Worm (Caenorhabditis elegans) whole organism, L4/young adult: ENCODE results near the gene T19C3.2.

ENCODE experiments used
- W03F9.2 ChIP-seq: fragments of 150-350 bp; optimal IDR thresholded peaks from 2 replicates; lab custom pipeline; 2014; ENCODE audit warnings: missing biosample characterization, missing genetic modification characterization
- dao-5 ChIP-seq: sonication (generic microtip); optimal IDR thresholded peaks from 2 replicates; lab custom pipeline; 2016; ENCODE audit warnings: missing genotype, missing genetic modification characterization, moderate library complexity, missing compliant biosample characterization
- him-1 ChIP-seq: sonication (generic microtip); optimal IDR thresholded peaks from 2 replicates; lab custom pipeline; 2016; ENCODE audit warnings: missing genotype, missing genetic modification reagents, missing genetic modification characterization, missing compliant biosample characterization

The T19C3.2 gene

ce11 chrIII:638319-638718, 21.0 kb upstream of the T19C3.2 start, which contains the start of gene sbds-1:
Gene sbds-1 (minus strand): TSS chrIII:638419.
- no peak for TF ChIP-seq dao-5
- TF ChIP-seq W03F9.2 (tag; lab: Kevin White, UChicago) = no peak
- TF ChIP-seq him-1 = no peak

ce11 chrIII:636067-636466, 18.7 kb upstream of the T19C3.2 start, which contains the start of gene T19C3.7:
Gene T19C3.7 (minus strand): TSS chrIII:636167.
- TF ChIP-seq him-1 (no peak), dao-5 (no peak), W03F9.2 (tag; lab: Kevin White, UChicago) (no peak)

ce11 chrIII:634618-635017, 17.3 kb upstream of the T19C3.2 start, which contains the start of gene fem-2:
Gene fem-2 (minus strand): TSS chrIII:634626.
- no peak for TF ChIP-seq him-1
- TF ChIP-seq dao-5 = no peak
- peak; percentile 19 for TF ChIP-seq W03F9.2 (tag; lab: Kevin White, UChicago)

ce11 chrIII:631421-631820, 14.1 kb upstream of the T19C3.2 start, which contains the start of gene T19C3.6:
Gene T19C3.6 (minus strand): TSS chrIII:631521.
- TF ChIP-seq him-1 = no peak
- TF ChIP-seq W03F9.2 (tag; lab: Kevin White, UChicago) = no peak
- TF ChIP-seq dao-5 = no peak

- TF ChIP-seq dao-5 (no peak), him-1 (no peak), W03F9.2 (tag; lab: Kevin White, UChicago) (no peak)
These were observed 10.5 kb upstream of the T19C3.2 start, which contains the start of gene T19C3.5 for ce11 chrIII:627838-628237. Gene T19C3.5 (minus strand): TSS chrIII:627938.

- TF ChIP-seq dao-5 (no peak), W03F9.2 (tag; lab: Kevin White, UChicago) (no peak), him-1 (no peak)
These were observed 8.7 kb upstream of the T19C3.2 start for ce11 chrIII:626091-626490.

- TF ChIP-seq W03F9.2 (tag; lab: Kevin White, UChicago) (peak; percentile 59), him-1 (peak; percentile 15), dao-5 (no peak)
These were observed 6.4 kb upstream of the T19C3.2 start for ce11 chrIII:623754-624153.

- no peak for TF ChIP-seq dao-5
- no peak for TF ChIP-seq him-1
- no peak for TF ChIP-seq W03F9.2 (tag; lab: Kevin White, UChicago)
These were observed 2.9 kb upstream of the T19C3.2 start, which contains the start of gene T19C3.4 for ce11 chrIII:620204-620718. Gene T19C3.4 (minus strand): TSS chrIII:620254.

ce11 chrIII:614447-614846, 2.9 kb downstream of the T19C3.2 start, which contains the start of gene T19C3.3:
Gene T19C3.3 (minus strand): TSS chrIII:614547.
- TF ChIP-seq him-1 = no peak
- TF ChIP-seq W03F9.2 (tag; lab: Kevin White, UChicago) = no peak
- no peak for TF ChIP-seq dao-5

- TF ChIP-seq W03F9.2 (tag; lab: Kevin White, UChicago) (no peak), him-1 (no peak), dao-5 (no peak)
These were observed 4.6 kb downstream of the T19C3.2 start for ce11 chrIII:612759-613158.

ce11 chrIII:611900-612299, 5.5 kb downstream of the T19C3.2 start:
- TF ChIP-seq him-1 (no peak), W03F9.2 (tag; lab: Kevin White, UChicago) (no peak), dao-5 (no peak)

- no peak for TF ChIP-seq him-1
- TF ChIP-seq W03F9.2 (tag; lab: Kevin White, UChicago) = no peak
- no peak for TF ChIP-seq dao-5
These were observed 7.8 kb downstream of the T19C3.2 start, which contains the start of gene best-17 for ce11 chrIII:609549-609948. Gene best-17 (minus strand): TSS chrIII:609649.

ce11 chrIII:605415-606054, 11.8 kb downstream of the T19C3.2 start, which contains the start of the genes Y55B1AR.4 and ttr-7:
Gene Y55B1AR.4 (minus strand): TSS chrIII:605515.
Gene ttr-7 (plus strand): TSS chrIII:606004.
- no peak for TF ChIP-seq dao-5
- no peak for TF ChIP-seq him-1
- TF ChIP-seq W03F9.2 (tag; lab: Kevin White, UChicago) = no peak

ce11 chrIII:600316-600932, 16.9 kb downstream of the T19C3.2 start, which contains the start of gene lec-6:
Gene lec-6 (minus strand): TSS chrIII:600366.
- TF ChIP-seq W03F9.2 (tag; lab: Kevin White, UChicago) = no peak
- TF ChIP-seq him-1 = no peak
- no peak for TF ChIP-seq dao-5

ce11 chrIII:599279-599678, 18.1 kb downstream of the T19C3.2 start:
- TF ChIP-seq dao-5 = no peak
- no peak for TF ChIP-seq him-1
- TF ChIP-seq W03F9.2 (tag; lab: Kevin White, UChicago) = no peak
